Worm (Caenorhabditis elegans): ENCODE measurements around the gene R02D5.4.

The R02D5.4 gene

ce11 chrV:14508556-14508955 is 24.1 kb upstream of the R02D5.4 start:
- TF ChIP-seq unc-62 (GFP tag; optimal IDR thresholded peaks at IDR 0.05 in 1 of 2) (peak in 1 of 2 experiments; percentile 66), unc-62 (tag; optimal IDR thresholded peaks at IDR 0.05) (no peak), daf-19 (GFP tag; conservative IDR thresholded peaks at IDR 0.05) (no peak), aha-1 (tag) (peak; percentile 68)

ce11 chrV:14508005-14508521 is 23.6 kb upstream of the R02D5.4 start, which contains the start of gene R02D5.1:
Gene R02D5.1 (plus strand): TSS chrV:14508249.
- TF ChIP-seq nhr-48 (tag; optimal IDR thresholded peaks at IDR 0.05) (peak; percentile 43), unc-130 (GFP tag; optimal IDR thresholded peaks at IDR 0.05) (no peak), hlh-11 (tag; optimal IDR thresholded peaks at IDR 0.05) (peak; percentile 25), lim-7 (GFP tag; IDR thresholded peaks at IDR 0.05) (no peak), zag-1 (tag; optimal IDR thresholded peaks at IDR 0.05) (no peak)

- TF ChIP-seq daf-12 (tag; optimal IDR thresholded peaks at IDR 0.05) (no peak), dmd-6 (GFP tag; IDR thresholded peaks at IDR 0.05) (no peak), egl-43 (GFP tag; IDR thresholded peaks at IDR 0.05) (no peak), sdz-12 (GFP tag; optimal IDR thresholded peaks at IDR 0.05) (no peak), aha-1 (tag) (peak; percentile 75), nhr-28 (tag; optimal IDR thresholded peaks at IDR 0.05) (peak; percentile 13), pha-4 (GFP tag; IDR thresholded peaks at IDR 0.05) (no peak), pha-4 (tag; optimal IDR thresholded peaks at IDR 0.05) (no peak), unc-62 (GFP tag; optimal IDR thresholded peaks at IDR 0.05 in 1 of 2) (peak in 1 of 2 experiments; percentile 40), unc-62 (tag; optimal IDR thresholded peaks at IDR 0.05) (no peak)
Measured at ce11 chrV:14506713-14507675, 22.5 kb upstream of the R02D5.4 start.

- peak in 1 of 2 experiments; percentile 66 for TF ChIP-seq unc-62 (GFP tag; optimal IDR thresholded peaks at IDR 0.05 in 1 of 2)
- no peak for TF ChIP-seq unc-62 (tag; optimal IDR thresholded peaks at IDR 0.05)
- peak; percentile 65 for TF ChIP-seq dve-1 (tag; optimal IDR thresholded peaks at IDR 0.05; ENCODE audit: insufficient read depth)
- peak; percentile 2 for TF ChIP-seq mep-1 (tag; optimal IDR thresholded peaks at IDR 0.05)
- peak; percentile 77 for TF ChIP-seq pqm-1 (tag; optimal IDR thresholded peaks at IDR 0.05)
- peak; percentile 92 for TF ChIP-seq mxl-3 (GFP tag; optimal IDR thresholded peaks at IDR 0.05)
- TF ChIP-seq nhr-102 (tag; optimal IDR thresholded peaks at IDR 0.05): peak; percentile 17
- no peak for TF ChIP-seq unc-130 (GFP tag; optimal IDR thresholded peaks at IDR 0.05)
- TF ChIP-seq lin-13 (GFP tag; optimal IDR thresholded peaks at IDR 0.05): no peak
- TF ChIP-seq zag-1 (tag; optimal IDR thresholded peaks at IDR 0.05): no peak
- TF ChIP-seq Y105C5A.15 (GFP tag; IDR thresholded peaks at IDR 0.05): no peak
- TF ChIP-seq saeg-2 (GFP tag; IDR thresholded peaks at IDR 0.05): no peak
- no peak for TF ChIP-seq zfp-2 (tag; optimal IDR thresholded peaks at IDR 0.05)
- TF ChIP-seq spr-1 (tag; optimal IDR thresholded peaks at IDR 0.05): peak; percentile 69
- TF ChIP-seq cey-2 (tag; optimal IDR thresholded peaks at IDR 0.05; ENCODE audit: borderline replicate concordance, insufficient read depth): peak; percentile 62
- TF ChIP-seq ZK337.2 (GFP tag; IDR thresholded peaks at IDR 0.05): no peak
- TF ChIP-seq lin-1 (GFP tag; IDR thresholded peaks at IDR 0.05): peak; percentile 28; the same call in 1 of the 2 replicates
- TF ChIP-seq ces-1 (GFP tag; optimal IDR thresholded peaks at IDR 0.05): no peak
- peak; percentile 81 for TF ChIP-seq aha-1 (tag)
- TF ChIP-seq nhr-25 (tag; optimal IDR thresholded peaks at IDR 0.05; ENCODE audit: borderline replicate concordance, insufficient read depth): peak; percentile 4
- TF ChIP-seq aly-2 (tag; optimal IDR thresholded peaks at IDR 0.05): no peak
- TF ChIP-seq nhr-28 (tag; optimal IDR thresholded peaks at IDR 0.05): peak; percentile 84
- TF ChIP-seq hmg-1.1 (GFP tag; IDR thresholded peaks at IDR 0.05): no peak
- no peak for TF ChIP-seq nhr-10 (tag; optimal IDR thresholded peaks at IDR 0.05)
- no peak for TF ChIP-seq fos-1 (tag; optimal IDR thresholded peaks at IDR 0.05)
- TF ChIP-seq mes-2 (tag; optimal IDR thresholded peaks at IDR 0.05; ENCODE audit: poor library complexity, severe bottlenecking): peak; percentile 34
- peak; percentile 86 for TF ChIP-seq hlh-11 (tag; optimal IDR thresholded peaks at IDR 0.05)
- TF ChIP-seq egl-43 (GFP tag; IDR thresholded peaks at IDR 0.05): peak; percentile 37; the same call in 1 of the 2 replicates
- peak; percentile 72; the same call in 1 of the 2 replicates for TF ChIP-seq tra-1 (GFP tag; IDR thresholded peaks at IDR 0.05)
- no peak for TF ChIP-seq ceh-32 (tag; optimal IDR thresholded peaks at IDR 0.05; ENCODE audit: poor library complexity)
- TF ChIP-seq attf-4 (tag; optimal IDR thresholded peaks at IDR 0.05): no peak
- peak; percentile 26 for TF ChIP-seq rbr-2 (tag; optimal IDR thresholded peaks at IDR 0.05)
- no peak for TF ChIP-seq F10B5.3 (tag; optimal IDR thresholded peaks at IDR 0.05)
- TF ChIP-seq nhr-48 (tag; optimal IDR thresholded peaks at IDR 0.05): peak; percentile 78
Measured at ce11 chrV:14505745-14506214, 21.3 kb upstream of the R02D5.4 start.

Measured in whole organism, L4 larva.